Worm (Caenorhabditis elegans) whole organism, L3 larva: Measurements from ENCODE around the gene nhr-236.

Source experiments
- ama-1 ChIP-seq: fragments of 150-350 bp; optimal IDR thresholded peaks from 2 replicates; lab custom pipeline; 2018
- ceh-28 ChIP-seq: fragments of 150-350 bp; optimal IDR thresholded peaks from 2 replicates; lab custom pipeline; 2014; ENCODE audit warnings: missing biosample characterization, missing genetic modification reagents, missing genetic modification characterization
- ceh-82 ChIP-seq: fragments of 150-350 bp; optimal IDR thresholded peaks from 2 replicates; lab custom pipeline; 2014; ENCODE audit warnings: missing biosample characterization, missing genetic modification characterization
- elt-2 ChIP-seq: sonication (generic microtip); optimal IDR thresholded peaks from 2 replicates; lab custom pipeline; 2016; ENCODE audit warnings: missing genetic modification reagents, mild to moderate bottlenecking, missing genetic modification characterization, missing compliant biosample characterization
- elt-3 ChIP-seq, 3 experiments: fragments of 150-350 bp in 1 of 3; sonication (generic microtip) in 2 of 3; optimal IDR thresholded peaks; 2 replicates in 2 of 3; 4 replicates in 1 of 3; lab custom pipeline; 2014 to 2017; ENCODE audit warnings: missing biosample characterization in 3 of 3, missing genetic modification characterization in 3 of 3
- fos-1 ChIP-seq: fragments of 150-350 bp; optimal IDR thresholded peaks from 2 replicates; lab custom pipeline; 2014; ENCODE audit warnings: missing biosample characterization, missing genetic modification characterization
- hmg-11 ChIP-seq: sonication (generic microtip); optimal IDR thresholded peaks from 2 replicates; lab custom pipeline; 2016; ENCODE audit warnings: missing genetic modification characterization, missing compliant biosample characterization
- jun-1 ChIP-seq: fragments of 150-350 bp; optimal IDR thresholded peaks from 2 replicates; lab custom pipeline; 2014; ENCODE audit warnings: missing biosample characterization, missing genetic modification reagents, missing genetic modification characterization
- lsy-12 ChIP-seq: sonication (generic microtip); optimal IDR thresholded peaks from 2 replicates; lab custom pipeline; 2016; ENCODE audit warnings: mild to moderate bottlenecking, missing genetic modification characterization, missing compliant biosample characterization
- nfya-1 ChIP-seq: sonication (generic microtip); optimal IDR thresholded peaks from 2 replicates; lab custom pipeline; 2017; ENCODE audit warnings: missing genetic modification characterization, mild to moderate bottlenecking, missing compliant biosample characterization, antibody characterized with exemption, moderate library complexity; ENCODE audit not compliant: insufficient read depth
- nhr-12 ChIP-seq: fragments of 150-350 bp; optimal IDR thresholded peaks from 2 replicates; lab custom pipeline; 2014; ENCODE audit warnings: missing biosample characterization, missing genetic modification characterization
- nhr-23 ChIP-seq: fragments of 150-350 bp; optimal IDR thresholded peaks from 2 replicates; lab custom pipeline; 2014; ENCODE audit warnings: missing biosample characterization, missing genetic modification reagents, missing genetic modification characterization
- nhr-237 ChIP-seq: fragments of 150-350 bp; optimal IDR thresholded peaks from 2 replicates; lab custom pipeline; 2014; ENCODE audit warnings: missing biosample characterization, missing genetic modification characterization
- nhr-25 ChIP-seq: sonication (generic microtip); optimal IDR thresholded peaks from 2 replicates; lab custom pipeline; 2017; ENCODE audit warnings: missing biosample characterization, missing genetic modification characterization
- nhr-43 ChIP-seq: sonication (generic microtip); optimal IDR thresholded peaks from 2 replicates; lab custom pipeline; 2016; ENCODE audit warnings: mild to moderate bottlenecking, missing genetic modification characterization, missing compliant biosample characterization; ENCODE audit not compliant: poor library complexity, severe bottlenecking
- pha-4 ChIP-seq: fragments of 150-350 bp; optimal IDR thresholded peaks from 2 replicates; lab custom pipeline; 2014; ENCODE audit warnings: missing biosample characterization, missing genetic modification reagents, missing genetic modification characterization
- pqm-1 ChIP-seq: fragments of 150-350 bp; optimal IDR thresholded peaks from 2 replicates; lab custom pipeline; 2017; ENCODE audit warnings: missing biosample characterization, missing genetic modification characterization, inconsistent platforms
- snpc-4 ChIP-seq: fragments of 150-350 bp; optimal IDR thresholded peaks from 2 replicates; lab custom pipeline; 2014; ENCODE audit warnings: missing biosample characterization, missing genetic modification characterization

The nhr-236 gene

DNA sequence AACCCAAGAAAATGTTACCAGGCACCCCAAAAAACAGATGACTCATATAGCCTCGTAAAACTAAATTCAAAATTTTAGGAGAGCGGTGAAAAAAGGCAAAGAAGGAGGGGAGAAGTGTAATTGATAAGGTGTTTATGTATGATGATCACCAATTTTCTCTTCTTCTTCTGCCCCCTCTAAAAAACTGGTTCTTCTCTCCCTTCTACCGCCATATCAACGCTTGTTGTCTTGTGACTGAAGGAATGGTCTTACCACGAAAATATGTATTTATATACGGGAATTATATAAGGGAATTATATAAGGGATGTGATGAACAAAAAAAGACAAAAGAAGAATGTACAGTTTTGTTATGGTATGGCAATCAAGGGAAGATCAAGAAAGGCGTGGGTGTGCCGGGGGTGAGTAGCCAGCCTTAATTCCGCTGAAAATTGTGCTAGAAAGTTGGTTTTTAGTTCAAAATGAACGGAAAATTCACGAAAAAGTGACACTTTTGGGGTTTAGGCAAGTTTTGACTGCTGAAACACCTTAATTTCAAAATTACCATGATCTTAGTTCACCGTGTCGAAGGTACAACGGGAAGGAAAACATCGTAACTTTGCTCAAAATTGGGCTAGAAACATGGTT, 48.0 kb downstream of the nhr-236 start:
- TF ChIP-seq lsy-12 (tag; lab: Kevin White, UChicago) (no peak), jun-1 (tag; lab: Kevin White, UChicago) (peak; percentile 64), elt-3 (tag; optimal IDR thresholded peaks at IDR 0.05; lab: Kevin White, UChicago) (no peak), hmg-11 (no peak), pha-4 (peak; percentile 30), fos-1 (tag; lab: Kevin White, UChicago) (no peak), ceh-82 (no peak), nfya-1 (tag; lab: Kevin White, UChicago) (peak; percentile 16), ceh-28 (tag; lab: Kevin White, UChicago) (peak; percentile 4), pqm-1 (tag; lab: Kevin White, UChicago) (peak; percentile 86), nhr-12 (no peak), nhr-23 (tag; lab: Kevin White, UChicago) (peak; percentile 87), elt-2 (tag; lab: Kevin White, UChicago) (peak; percentile 83), nhr-237 (tag; lab: Kevin White, UChicago) (no peak), nhr-43 (peak; percentile 65), ama-1 (peak; percentile 60), snpc-4 (tag; lab: Kevin White, UChicago) (peak; percentile 18), nhr-25 (tag; lab: Kevin White, UChicago) (peak; percentile 55)
